Fruit fly (Drosophila melanogaster): ENCODE data around the gene CG34295.
"Not testable (repeated sequence)": the region's sequence is repeated elsewhere in the genome, so short reads cannot be mapped to it uniquely, and the experiment has no call there.

Gene CG34295

dm6 chr3R:28789317-28789716 lies at the start of gene CG34295:
TSS of gene CG34295 (plus strand) at chr3R:28789617.
- TF ChIP-seq CG7101 (tag; optimal IDR thresholded peaks at IDR 0.05) (no peak), ovo (GFP tag; optimal IDR thresholded peaks at IDR 0.05) (no peak), toe (GFP tag; optimal IDR thresholded peaks at IDR 0.05) (no peak), CG11617 (GFP tag; optimal IDR thresholded peaks at IDR 0.05) (no peak), CG12768 (GFP tag; optimal IDR thresholded peaks at IDR 0.05) (no peak)

- TF ChIP-seq bab1 (GFP tag; optimal IDR thresholded peaks at IDR 0.05), result no peak
Observed at dm6 chr3R:28744682-28745081, 44.7 kb upstream of the CG34295 start, which contains the start of gene AstA-R2. TSS of gene AstA-R2 (minus strand) at chr3R:28744782.

- peak; percentile 27 for TF ChIP-seq cic (GFP tag; optimal IDR thresholded peaks at IDR 0.05)
- no peak for TF ChIP-seq CG11617 (GFP tag; optimal IDR thresholded peaks at IDR 0.05)
Observed at dm6 chr3R:28751611-28752129, 37.7 kb upstream of the CG34295 start, which contains the start of gene CG10000. TSS of gene CG10000 (minus strand) at chr3R:28751661.

dm6 chr3R:28756879-28757278 lies 32.5 kb upstream of the CG34295 start, which contains the start of gene CG9997:
TSS of gene CG9997 (minus strand) at chr3R:28756979.
- TF ChIP-seq CG5204 (GFP tag; optimal IDR thresholded peaks at IDR 0.05), result no peak
- TF ChIP-seq cic (GFP tag; optimal IDR thresholded peaks at IDR 0.05), result no peak
- no peak for TF ChIP-seq Mnt (GFP tag; optimal IDR thresholded peaks at IDR 0.05)
- TF ChIP-seq CG11617 (GFP tag; optimal IDR thresholded peaks at IDR 0.05), result no peak
- no peak for TF ChIP-seq Clk (GFP tag; optimal IDR thresholded peaks at IDR 0.05)
- TF ChIP-seq CG7101 (tag; optimal IDR thresholded peaks at IDR 0.05), result no peak
- no peak for TF ChIP-seq CG14711 (tag; optimal IDR thresholded peaks at IDR 0.05)
- no peak for TF ChIP-seq toe (GFP tag; optimal IDR thresholded peaks at IDR 0.05)
- no peak for TF ChIP-seq tj (GFP tag; optimal IDR thresholded peaks at IDR 0.05)
- no peak for TF ChIP-seq CG1620 (GFP tag; optimal IDR thresholded peaks at IDR 0.05)
- TF ChIP-seq CG12768 (GFP tag; optimal IDR thresholded peaks at IDR 0.05), result no peak
- TF ChIP-seq bab1 (GFP tag; optimal IDR thresholded peaks at IDR 0.05), result no peak
- no peak for TF ChIP-seq Hr96 (GFP tag; optimal IDR thresholded peaks at IDR 0.05)
- no peak for TF ChIP-seq CG7045 (GFP tag; optimal IDR thresholded peaks at IDR 0.05)
- no peak for TF ChIP-seq Crg-1 (GFP tag; optimal IDR thresholded peaks at IDR 0.05)
- TF ChIP-seq kay (GFP tag; ENCODE audit: borderline replicate concordance), result no peak
- no peak for TF ChIP-seq ovo (GFP tag; optimal IDR thresholded peaks at IDR 0.05)

- TF ChIP-seq kay (GFP tag; ENCODE audit: borderline replicate concordance); CG33017 (tag; optimal IDR thresholded peaks at IDR 0.05); Mnt (GFP tag; optimal IDR thresholded peaks at IDR 0.05): not testable (repeated sequence)
Observed at dm6 chr3R:28758134-28758533, 31.3 kb upstream of the CG34295 start, which contains the start of gene aqrs. TSS of gene aqrs (minus strand) at chr3R:28758234.

dm6 chr3R:28775703-28776102 lies 13.7 kb upstream of the CG34295 start:
- TF ChIP-seq ovo (GFP tag; optimal IDR thresholded peaks at IDR 0.05), result no peak
- TF ChIP-seq CG5204 (GFP tag; optimal IDR thresholded peaks at IDR 0.05), result no peak
- TF ChIP-seq pad (GFP tag; optimal IDR thresholded peaks at IDR 0.05), result no peak
- TF ChIP-seq bab1 (GFP tag; optimal IDR thresholded peaks at IDR 0.05), result no peak
- no peak for TF ChIP-seq CG1620 (GFP tag; optimal IDR thresholded peaks at IDR 0.05)
- no peak for TF ChIP-seq Mnt (GFP tag; optimal IDR thresholded peaks at IDR 0.05)
- no peak for TF ChIP-seq CG7045 (GFP tag; optimal IDR thresholded peaks at IDR 0.05)
- TF ChIP-seq tj (GFP tag; optimal IDR thresholded peaks at IDR 0.05), result no peak
- no peak for TF ChIP-seq toe (GFP tag; optimal IDR thresholded peaks at IDR 0.05)
- no peak for TF ChIP-seq Clk (GFP tag; optimal IDR thresholded peaks at IDR 0.05)
- no peak for TF ChIP-seq CG14711 (tag; optimal IDR thresholded peaks at IDR 0.05)
- no peak for TF ChIP-seq cic (GFP tag; optimal IDR thresholded peaks at IDR 0.05)
- no peak for TF ChIP-seq CG7101 (tag; optimal IDR thresholded peaks at IDR 0.05)
- TF ChIP-seq CG33017 (tag; optimal IDR thresholded peaks at IDR 0.05), result no peak

dm6 chr3R:28790222-28790621 lies 805 bp downstream of the CG34295 start, which contains the start of gene intr:
TSS of gene intr (plus strand) at chr3R:28790522.
- TF ChIP-seq CG5204 (GFP tag; optimal IDR thresholded peaks at IDR 0.05) (no peak), CG7045 (GFP tag; optimal IDR thresholded peaks at IDR 0.05) (no peak), ovo (GFP tag; optimal IDR thresholded peaks at IDR 0.05) (no peak), CG11617 (GFP tag; optimal IDR thresholded peaks at IDR 0.05) (no peak), toe (GFP tag; optimal IDR thresholded peaks at IDR 0.05) (no peak), cic (GFP tag; optimal IDR thresholded peaks at IDR 0.05) (no peak), Crg-1 (GFP tag; optimal IDR thresholded peaks at IDR 0.05) (no peak), CG7101 (tag; optimal IDR thresholded peaks at IDR 0.05) (no peak), pad (GFP tag; optimal IDR thresholded peaks at IDR 0.05) (no peak), CG12768 (GFP tag; optimal IDR thresholded peaks at IDR 0.05) (no peak), kay (GFP tag; ENCODE audit: borderline replicate concordance) (no peak)

dm6 chr3R:28805164-28805563 lies 15.7 kb downstream of the CG34295 start:
- TF ChIP-seq CG7045 (GFP tag; optimal IDR thresholded peaks at IDR 0.05), result no peak

All from whole organism, adult.